Worm (Caenorhabditis elegans) whole organism, L4/young adult: ENCODE data around the gene ipla-2.

Experiments
- dao-5 ChIP-seq: sonication (generic microtip); optimal IDR thresholded peaks from 2 replicates; lab custom pipeline; 2016; ENCODE audit warnings: missing genotype, missing genetic modification characterization, moderate library complexity, missing compliant biosample characterization
- him-1 ChIP-seq: sonication (generic microtip); optimal IDR thresholded peaks from 2 replicates; lab custom pipeline; 2016; ENCODE audit warnings: missing genotype, missing genetic modification reagents, missing genetic modification characterization, missing compliant biosample characterization

- TF ChIP-seq him-1 (tag; lab: Kevin White, UChicago) (no peak), dao-5 (tag; lab: Kevin White, UChicago) (no peak)
Observed at ce11 chrX:9794173-9794572, 43.7 kb downstream of the ipla-2 start, which contains the start of gene F36G3.2.
